Worm (Caenorhabditis elegans) whole organism, L1 larva: ENCODE results near the gene cpg-1.

ENCODE experiments used
- C04F5.9 ChIP-seq: sonication (generic microtip); optimal IDR thresholded peaks from 2 replicates; lab custom pipeline; 2016; ENCODE audit warnings: missing genetic modification characterization, missing compliant biosample characterization
- C16A3.4 ChIP-seq: fragments of 150-350 bp; optimal IDR thresholded peaks from 2 replicates; lab custom pipeline; 2014; ENCODE audit warnings: missing biosample characterization, missing genetic modification characterization
- C34B4.2 ChIP-seq: sonication (generic microtip); optimal IDR thresholded peaks from 2 replicates; lab custom pipeline; 2017; ENCODE audit warnings: mild to moderate bottlenecking, missing genetic modification characterization, missing compliant biosample characterization
- Y116A8C.19 ChIP-seq: sonication (generic microtip); optimal IDR thresholded peaks from 2 replicates; lab custom pipeline; 2016; ENCODE audit warnings: missing compliant biosample characterization, missing genetic modification characterization, borderline replicate concordance
- aha-1 ChIP-seq: fragments of 150-350 bp; optimal IDR thresholded peaks from 2 replicates; lab custom pipeline; 2014; ENCODE audit warnings: missing biosample characterization, missing genetic modification characterization
- ama-1 ChIP-seq: fragments of 150-350 bp; optimal IDR thresholded peaks from 2 replicates; lab custom pipeline; 2014
- ceh-8 ChIP-seq: fragments of 200-800 bp; sonication (Bioruptor generic); optimal IDR thresholded peaks from 2 replicates; lab custom pipeline; 2018; ENCODE audit warnings: mild to moderate bottlenecking, missing genetic modification characterization, moderate library complexity, missing compliant biosample characterization
- ceh-82 ChIP-seq, 3 experiments: fragments of 150-350 bp in 1 of 3; sonication (generic microtip) in 2 of 3; optimal IDR thresholded peaks; 2 replicates each; lab custom pipeline; 2014 to 2017; ENCODE audit warnings: missing biosample characterization in 3 of 3, missing genetic modification characterization in 3 of 3
- ceh-90 ChIP-seq: sonication (generic microtip); optimal IDR thresholded peaks from 2 replicates; lab custom pipeline; 2016; ENCODE audit warnings: missing genetic modification characterization, missing compliant biosample characterization
- ces-1 ChIP-seq: fragments of 150-350 bp; optimal IDR thresholded peaks from 2 replicates; lab custom pipeline; 2014; ENCODE audit warnings: missing biosample characterization, missing genetic modification reagents, missing genetic modification characterization
- dpl-1 ChIP-seq, 3 experiments: fragments of 150-350 bp in 2 of 3; sonication (generic microtip) in 1 of 3; optimal IDR thresholded peaks; 2 replicates each; lab custom pipeline; 2014 to 2017; ENCODE audit warnings: missing biosample characterization in 3 of 3, missing genetic modification characterization in 3 of 3, missing genetic modification reagents in 3 of 3
- dsc-1 ChIP-seq: sonication (generic microtip); optimal IDR thresholded peaks from 2 replicates; lab custom pipeline; 2016; ENCODE audit warnings: mild to moderate bottlenecking, missing genetic modification characterization, missing compliant biosample characterization
- egl-27 ChIP-seq, 2 experiments: fragments of 150-350 bp in 1 of 2; sonication (generic microtip); optimal IDR thresholded peaks; 3 replicates each; lab custom pipeline; 2017 to 2018; ENCODE audit warnings: missing biosample characterization in 2 of 2, missing genetic modification characterization in 2 of 2, missing genetic modification reagents in 2 of 2
- elt-3 ChIP-seq, 6 experiments: fragments of 150-350 bp in 1 of 6; sonication (generic microtip); optimal IDR thresholded peaks; 2 replicates each; lab custom pipeline; 2017 to 2018; ENCODE audit warnings: missing biosample characterization in 6 of 6, missing genetic modification characterization in 6 of 6, inconsistent platforms in 1 of 6
- fkh-10 ChIP-seq: sonication (generic microtip); optimal IDR thresholded peaks from 2 replicates; lab custom pipeline; 2017; ENCODE audit warnings: missing biosample characterization, missing genetic modification reagents, missing genetic modification characterization
- fkh-4 ChIP-seq: sonication (generic microtip); optimal IDR thresholded peaks from 2 replicates; lab custom pipeline; 2016; ENCODE audit warnings: missing compliant biosample characterization, missing genetic modification characterization, borderline replicate concordance
- fkh-8 ChIP-seq: sonication (generic microtip); optimal IDR thresholded peaks from 2 replicates; lab custom pipeline; 2016; ENCODE audit warnings: mild to moderate bottlenecking, missing genetic modification characterization, missing compliant biosample characterization
- grh-1 ChIP-seq: fragments of 200-800 bp; sonication (Bioruptor generic); IDR thresholded peaks from 2 replicates; pipeline ENCODE4 v1.3.6; 2022; ENCODE audit warnings: missing genetic modification reagents, missing genetic modification characterization, missing compliant biosample characterization
- hlh-17 ChIP-seq: fragments of 200-800 bp; sonication (Bioruptor generic); optimal IDR thresholded peaks from 2 replicates; lab custom pipeline; 2018; ENCODE audit warnings: missing genetic modification characterization, mild to moderate bottlenecking, missing compliant biosample characterization, moderate library complexity, borderline replicate concordance
- hlh-4 ChIP-seq: sonication (generic microtip); optimal IDR thresholded peaks from 2 replicates; lab custom pipeline; 2016; ENCODE audit warnings: mild to moderate bottlenecking, missing genetic modification characterization, missing compliant biosample characterization
- irx-1 ChIP-seq: sonication (generic microtip); optimal IDR thresholded peaks from 2 replicates; lab custom pipeline; 2016; ENCODE audit warnings: missing genetic modification characterization, missing compliant biosample characterization
- lin-13 ChIP-seq: fragments of 150-350 bp; optimal IDR thresholded peaks from 2 replicates; lab custom pipeline; 2014; ENCODE audit warnings: missing biosample characterization, missing genetic modification reagents, missing genetic modification characterization
- lin-14 ChIP-seq: fragments of 200-800 bp; sonication (Bioruptor generic); optimal IDR thresholded peaks from 2 replicates; lab custom pipeline; 2018; ENCODE audit warnings: mild to moderate bottlenecking, missing genetic modification characterization, moderate library complexity, missing compliant biosample characterization
- lin-15B ChIP-seq: fragments of 150-350 bp; sonication (generic microtip); optimal IDR thresholded peaks from 3 replicates; lab custom pipeline; 2014; ENCODE audit warnings: missing biosample characterization, missing genetic modification characterization
- lin-35 ChIP-seq, 2 experiments: fragments of 150-350 bp; optimal IDR thresholded peaks; 2 replicates each; lab custom pipeline; 2014; ENCODE audit warnings: missing biosample characterization in 2 of 2, missing genetic modification characterization in 2 of 2, missing genetic modification reagents in 2 of 2
- lir-3 ChIP-seq: sonication (generic microtip); optimal IDR thresholded peaks from 2 replicates; lab custom pipeline; 2016; ENCODE audit warnings: mild to moderate bottlenecking, missing genetic modification characterization, moderate library complexity, missing compliant biosample characterization; ENCODE audit not compliant: poor library complexity
- mab-9 ChIP-seq: fragments of 200-800 bp; sonication (Bioruptor generic); IDR thresholded peaks from 2 replicates; pipeline ENCODE4 v1.3.6; 2022; ENCODE audit warnings: missing genetic modification reagents, missing genetic modification characterization, missing compliant biosample characterization
- mdl-1 ChIP-seq, 2 experiments: fragments of 150-350 bp; optimal IDR thresholded peaks; 2 replicates each; lab custom pipeline; 2014 to 2017; ENCODE audit warnings: missing biosample characterization in 2 of 2, missing genetic modification characterization in 2 of 2, inconsistent platforms in 1 of 2
- mep-1 ChIP-seq: fragments of 150-350 bp; optimal IDR thresholded peaks from 2 replicates; lab custom pipeline; 2014; ENCODE audit warnings: missing biosample characterization, missing genetic modification characterization
- nhr-11 ChIP-seq: fragments of 150-350 bp; optimal IDR thresholded peaks from 2 replicates; lab custom pipeline; 2014; ENCODE audit warnings: missing biosample characterization, missing genetic modification characterization
- nhr-12 ChIP-seq: sonication (generic microtip); optimal IDR thresholded peaks from 2 replicates; lab custom pipeline; 2017; ENCODE audit warnings: missing biosample characterization, missing genetic modification characterization
- nhr-19 ChIP-seq: fragments of 200-800 bp; sonication (Bioruptor generic); conservative IDR thresholded peaks from 2 replicates; pipeline ENCODE4 v1.3.6; 2022; ENCODE audit warnings: missing genetic modification characterization, missing compliant biosample characterization
- nhr-47 ChIP-seq: sonication (generic microtip); optimal IDR thresholded peaks from 2 replicates; lab custom pipeline; 2016; ENCODE audit warnings: mild to moderate bottlenecking, missing genetic modification characterization, moderate library complexity, missing compliant biosample characterization
- nhr-71 ChIP-seq: sonication (generic microtip); optimal IDR thresholded peaks from 2 replicates; lab custom pipeline; 2016; ENCODE audit warnings: mild to moderate bottlenecking, missing genetic modification characterization, moderate library complexity, missing compliant biosample characterization
- nhr-76 ChIP-seq: sonication (generic microtip); optimal IDR thresholded peaks from 2 replicates; lab custom pipeline; 2017; ENCODE audit warnings: missing biosample characterization, missing genetic modification characterization
- nhr-77 ChIP-seq: fragments of 150-350 bp; optimal IDR thresholded peaks from 2 replicates; lab custom pipeline; 2014; ENCODE audit warnings: missing biosample characterization, missing genetic modification characterization
- nhr-84 ChIP-seq: sonication (generic microtip); optimal IDR thresholded peaks from 2 replicates; lab custom pipeline; 2017; ENCODE audit warnings: missing biosample characterization, missing genetic modification characterization
- nhr-90 ChIP-seq: sonication (generic microtip); optimal IDR thresholded peaks from 2 replicates; lab custom pipeline; 2016; ENCODE audit warnings: mild to moderate bottlenecking, missing genetic modification characterization, missing compliant biosample characterization; ENCODE audit not compliant: poor library complexity
- pag-3 ChIP-seq: sonication (generic microtip); optimal IDR thresholded peaks from 2 replicates; lab custom pipeline; 2017; ENCODE audit warnings: missing genetic modification characterization, mild to moderate bottlenecking, missing compliant biosample characterization, antibody characterized with exemption, borderline replicate concordance; ENCODE audit not compliant: insufficient read depth
- pax-3 ChIP-seq: fragments of 200-800 bp; sonication (Bioruptor generic); optimal IDR thresholded peaks from 2 replicates; lab custom pipeline; 2018; ENCODE audit warnings: mild to moderate bottlenecking, missing genetic modification characterization, moderate library complexity, missing compliant biosample characterization
- pqm-1 ChIP-seq: sonication (generic microtip); optimal IDR thresholded peaks from 3 replicates; lab custom pipeline; 2017; ENCODE audit warnings: missing biosample characterization, missing genetic modification characterization
- skn-1 ChIP-seq: fragments of 150-350 bp; optimal IDR thresholded peaks from 2 replicates; lab custom pipeline; 2014; ENCODE audit warnings: missing biosample characterization, missing genetic modification characterization
- snpc-4 ChIP-seq: fragments of 150-350 bp; optimal IDR thresholded peaks from 2 replicates; lab custom pipeline; 2014; ENCODE audit warnings: missing biosample characterization, missing genetic modification characterization
- sox-4 ChIP-seq: sonication (generic microtip); optimal IDR thresholded peaks from 2 replicates; lab custom pipeline; 2016; ENCODE audit warnings: missing genetic modification characterization, missing compliant biosample characterization
- swsn-7 ChIP-seq: sonication (generic microtip); optimal IDR thresholded peaks from 2 replicates; lab custom pipeline; 2016; ENCODE audit warnings: missing genetic modification characterization, missing compliant biosample characterization
- tbx-2 ChIP-seq: sonication (generic microtip); optimal IDR thresholded peaks from 2 replicates; lab custom pipeline; 2016; ENCODE audit warnings: missing genetic modification characterization, missing compliant biosample characterization
- unc-130 ChIP-seq: fragments of 150-350 bp; optimal IDR thresholded peaks from 2 replicates; lab custom pipeline; 2017; ENCODE audit warnings: missing biosample characterization, missing genetic modification characterization, inconsistent platforms
- unc-86 ChIP-seq: sonication (generic microtip); optimal IDR thresholded peaks from 2 replicates; lab custom pipeline; 2016; ENCODE audit warnings: missing genetic modification characterization, missing compliant biosample characterization
- unc-98 ChIP-seq: fragments of 200-800 bp; sonication (Bioruptor generic); IDR thresholded peaks from 2 replicates; pipeline ENCODE4 v1.3.6; 2022; ENCODE audit warnings: missing genetic modification characterization, missing compliant biosample characterization
- zag-1 ChIP-seq: fragments of 150-350 bp; optimal IDR thresholded peaks from 2 replicates; lab custom pipeline; 2014; ENCODE audit warnings: missing biosample characterization, missing genetic modification characterization
- zip-4 ChIP-seq: fragments of 200-800 bp; sonication (Bioruptor generic); optimal IDR thresholded peaks from 2 replicates; lab custom pipeline; 2018; ENCODE audit warnings: mild to moderate bottlenecking, missing genetic modification characterization, moderate library complexity, missing compliant biosample characterization
- ztf-11 ChIP-seq, 2 experiments: sonication (generic microtip); optimal IDR thresholded peaks; 2 replicates each; lab custom pipeline; 2016 to 2017; ENCODE audit warnings: missing genetic modification characterization in 2 of 2, missing biosample characterization in 1 of 2, missing compliant biosample characterization in 1 of 2

The cpg-1 gene

DNA sequence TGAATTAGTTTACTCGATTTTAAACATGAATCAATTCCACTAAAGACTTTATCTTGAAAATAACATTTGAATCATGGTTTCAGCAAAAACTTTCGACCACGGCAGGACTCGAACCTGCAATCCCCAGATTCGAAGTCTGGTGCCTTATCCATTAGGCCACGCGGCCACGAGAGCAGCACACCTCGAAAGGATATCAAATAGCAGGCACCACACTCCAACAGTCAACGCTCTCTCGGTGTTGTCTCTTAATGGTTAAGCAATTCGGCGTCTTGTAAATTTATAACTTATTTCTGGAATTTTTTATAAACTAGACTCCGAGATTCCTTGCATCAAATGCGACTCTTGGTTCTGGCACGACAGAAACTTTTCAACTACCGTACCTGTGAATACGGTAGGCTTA is 18.4 kb upstream of the cpg-1 start:
- TF ChIP-seq nhr-12 (tag; lab: Kevin White, UChicago) (no peak), nhr-11 (tag; lab: Kevin White, UChicago) (no peak), C16A3.4 (tag; lab: Kevin White, UChicago) (peak; percentile 57), fkh-10 (GFP tag; lab: Kevin White, UChicago) (no peak), lir-3 (tag; lab: Kevin White, UChicago) (peak; percentile 82), zag-1 (no peak), mab-9 (no peak), hlh-4 (tag; lab: Kevin White, UChicago) (no peak), nhr-71 (tag; lab: Kevin White, UChicago) (peak; percentile 72), C04F5.9 (tag; lab: Kevin White, UChicago) (no peak), ceh-8 (GFP tag; lab: Kevin White, UChicago) (peak; percentile 19), swsn-7 (tag; lab: Kevin White, UChicago) (peak; percentile 62), ceh-90 (no peak), nhr-90 (tag; lab: Kevin White, UChicago) (peak; percentile 58), nhr-19 (peak; percentile 57), grh-1 (peak; percentile 16; the same call in 1 of the 2 replicates), dsc-1 (tag; lab: Kevin White, UChicago) (no peak), nhr-47 (peak; percentile 71), fkh-8 (tag; lab: Kevin White, UChicago) (peak; percentile 78), mdl-1 (tag; optimal IDR thresholded peaks at IDR 0.05; lab: Kevin White, UChicago) (peak in 1 of 2 experiments; percentile 34), C34B4.2 (tag; lab: Kevin White, UChicago) (no peak), unc-130 (tag; lab: Kevin White, UChicago) (no peak), sox-4 (tag; lab: Kevin White, UChicago) (no peak), irx-1 (tag; lab: Kevin White, UChicago) (no peak), tbx-2 (tag; lab: Kevin White, UChicago) (peak; percentile 30), lin-35 (GFP tag; optimal IDR thresholded peaks at IDR 0.05; lab: Kevin White, UChicago) (peak; percentile 51 to 60), hlh-17 (GFP tag; lab: Kevin White, UChicago) (no peak), fkh-4 (tag; lab: Kevin White, UChicago) (no peak), dpl-1 (GFP tag; optimal IDR thresholded peaks at IDR 0.05; lab: Kevin White, UChicago) (peak in 2 of 3 experiments; percentile 33 to 52), nhr-77 (no peak), skn-1 (tag; lab: Kevin White, UChicago) (peak; percentile 26), snpc-4 (tag; lab: Kevin White, UChicago) (no peak), unc-98 (GFP tag; lab: Robert Waterston, UW) (no peak), pag-3 (tag; lab: Kevin White, UChicago) (no peak), lin-15B (tag; lab: Kevin White, UChicago) (no peak), elt-3 (tag; optimal IDR thresholded peaks at IDR 0.05; lab: Kevin White, UChicago) (peak in 1 of 6 experiments; percentile 50), lin-14 (GFP tag; lab: Kevin White, UChicago) (peak; percentile 57), Y116A8C.19 (tag; lab: Kevin White, UChicago) (no peak), aha-1 (no peak), zip-4 (GFP tag; lab: Kevin White, UChicago) (no peak), ceh-82 (tag; optimal IDR thresholded peaks at IDR 0.05; lab: Kevin White, UChicago) (peak in 2 of 3 experiments; percentile 49 to 64), nhr-76 (tag; lab: Kevin White, UChicago) (no peak), lin-13 (GFP tag; lab: Kevin White, UChicago) (no peak), pqm-1 (no peak), unc-86 (tag; lab: Kevin White, UChicago) (peak; percentile 45), ama-1 (lab: Kevin White, UChicago) (no peak), pax-3 (tag; lab: Kevin White, UChicago) (no peak), egl-27 (tag; optimal IDR thresholded peaks at IDR 0.05; lab: Kevin White, UChicago) (no peak), ces-1 (GFP tag; lab: Kevin White, UChicago) (no peak), mep-1 (tag; lab: Kevin White, UChicago) (peak; percentile 67), nhr-84 (tag; lab: Kevin White, UChicago) (no peak), ztf-11 (tag; optimal IDR thresholded peaks at IDR 0.05; lab: Kevin White, UChicago) (peak in 1 of 2 experiments; percentile 21)
